Fruit fly (Drosophila melanogaster): ENCODE results near the gene RpL36A.

RpL36A gene

dm6 chr2L:8083427-8084295, 41.0 kb upstream of the RpL36A start (continued):
- TF ChIP-seq ftz-f1 (GFP tag; optimal IDR thresholded peaks at IDR 0.05) (peak; percentile 93), pzg (GFP tag; optimal IDR thresholded peaks at IDR 0.05) (peak; percentile 4), lab (GFP tag; optimal IDR thresholded peaks at IDR 0.05) (no peak), CG43689 (GFP tag; IDR thresholded peaks at IDR 0.05) (no peak), HmgZ (tag; optimal IDR thresholded peaks at IDR 0.05) (peak; percentile 50), shn (GFP tag; optimal IDR thresholded peaks at IDR 0.05) (peak; percentile 4), Stat92E (GFP tag; optimal IDR thresholded peaks at IDR 0.05) (peak in 1 of 3 experiments; percentile 6), dmrt99B (tag; optimal IDR thresholded peaks at IDR 0.05) (no peak), Trl (optimal IDR thresholded peaks at IDR 0.05) (peak; percentile 81 to 93), Trl (GFP tag; optimal IDR thresholded peaks at IDR 0.05) (peak; percentile 29), sob (GFP tag; IDR thresholded peaks at IDR 0.05) (no peak; the same call in 1 of the 2 replicates), so (GFP tag; IDR thresholded peaks at IDR 0.05) (peak; percentile 43; the same call in 1 of the 3 replicates), CG10543 (GFP tag; optimal IDR thresholded peaks at IDR 0.05) (peak; percentile 57), sens (GFP tag) (peak; percentile 70), dysf (GFP tag; IDR thresholded peaks at IDR 0.05) (no peak), wdn (GFP tag; IDR thresholded peaks at IDR 0.05) (no peak), CG12299 (tag; optimal IDR thresholded peaks at IDR 0.05) (peak; percentile 50), CG8290 (GFP tag; optimal IDR thresholded peaks at IDR 0.05) (no peak), CG8290 (tag; optimal IDR thresholded peaks at IDR 0.05) (peak in 1 of 2 experiments; percentile 58), lov (optimal IDR thresholded peaks at IDR 0.05) (no peak), lov (GFP tag; IDR thresholded peaks at IDR 0.05) (peak; percentile 42; the same call in 1 of the 3 replicates), CG8478 (optimal IDR thresholded peaks at IDR 0.05) (peak; percentile 98), dmrt11E (tag; optimal IDR thresholded peaks at IDR 0.05) (no peak), CG6689 (GFP tag; IDR thresholded peaks at IDR 0.05) (no peak), NFAT (GFP tag; IDR thresholded peaks at IDR 0.05) (peak; percentile 28; the same call in 1 of the 2 replicates), Bgb (GFP tag; IDR thresholded peaks at IDR 0.05; ENCODE audit: partially characterized antibody) (peak; percentile 32; the same call in 1 of the 2 replicates), CG7839 (tag; optimal IDR thresholded peaks at IDR 0.05) (no peak), aop (GFP tag; IDR thresholded peaks at IDR 0.05) (0 out of 2 replicates have a peak, but pooled peaks have one; percentile 4), MESR4 (GFP tag; optimal IDR thresholded peaks at IDR 0.05) (peak; percentile 93), CG9215 (GFP tag; IDR thresholded peaks at IDR 0.05) (0 out of 2 replicates have a peak, but pooled peaks have one; percentile 19), Atf3 (GFP tag; optimal IDR thresholded peaks at IDR 0.05) (peak; percentile 4), CG3163 (GFP tag; optimal IDR thresholded peaks at IDR 0.05) (peak; percentile 65), CG30020 (tag; optimal IDR thresholded peaks at IDR 0.05) (no peak), CG13894 (tag; optimal IDR thresholded peaks at IDR 0.05) (peak; percentile 44), Adf1 (GFP tag; IDR thresholded peaks at IDR 0.05) (peak; percentile 48; the same call in 1 of the 2 replicates), Jarid2 (GFP tag; optimal IDR thresholded peaks at IDR 0.05) (peak; percentile 48), chm (GFP tag; IDR thresholded peaks at IDR 0.05) (peak; percentile 24; the same call in 1 of the 2 replicates), slou (GFP tag; optimal IDR thresholded peaks at IDR 0.05) (no peak), Deaf1 (tag; optimal IDR thresholded peaks at IDR 0.05) (peak; percentile 3), lola (GFP tag; optimal IDR thresholded peaks at IDR 0.05) (peak in 1 of 3 experiments; percentile 93), exex (tag; optimal IDR thresholded peaks at IDR 0.05) (peak; percentile 4), CoRest (tag; optimal IDR thresholded peaks at IDR 0.05) (no peak), abd-A (tag; optimal IDR thresholded peaks at IDR 0.05) (peak; percentile 64), CG18599 (GFP tag; optimal IDR thresholded peaks at IDR 0.05) (peak; percentile 41), CG15479 (GFP tag; optimal IDR thresholded peaks at IDR 0.05) (peak; percentile 20), Dbx (GFP tag; IDR thresholded peaks at IDR 0.05) (0 out of 3 replicates have a peak, but pooled peaks have one; percentile 43), twi (tag; optimal IDR thresholded peaks at IDR 0.05) (no peak), Meics (GFP tag; optimal IDR thresholded peaks at IDR 0.05) (peak; percentile 22), YL-1 (GFP tag; optimal IDR thresholded peaks at IDR 0.05) (peak; percentile 68)
